Fruit fly (Drosophila melanogaster) whole organism, adult: ENCODE measurements around the gene mRpL46.

Experiments used
- CG14711 ChIP-seq: fragments of 200-800 bp; sonication (Bioruptor generic); optimal IDR thresholded peaks from 2 replicates; lab custom pipeline; 2018; ENCODE audit warnings: missing biosample characterization, mild to moderate bottlenecking, missing genetic modification characterization, moderate library complexity
- CG5204 ChIP-seq: fragments of 200-800 bp; sonication (Bioruptor generic); optimal IDR thresholded peaks from 2 replicates; lab custom pipeline; 2016; ENCODE audit warnings: missing biosample characterization, missing genetic modification characterization
- Clk ChIP-seq: fragments of 200-800 bp; sonication (Bioruptor generic); optimal IDR thresholded peaks from 2 replicates; lab custom pipeline; 2017; ENCODE audit warnings: missing biosample characterization, missing genetic modification characterization
- Crg-1 ChIP-seq: fragments of 200-800 bp; sonication (Bioruptor generic); optimal IDR thresholded peaks from 2 replicates; lab custom pipeline; 2016; ENCODE audit warnings: missing biosample characterization, missing genetic modification characterization
- ovo ChIP-seq: fragments of 200-800 bp; sonication (Bioruptor generic); optimal IDR thresholded peaks from 2 replicates; lab custom pipeline; 2016; ENCODE audit warnings: missing biosample characterization, missing genetic modification characterization
- pad ChIP-seq: fragments of 200-800 bp; sonication (Bioruptor generic); optimal IDR thresholded peaks from 3 replicates; lab custom pipeline; 2017; ENCODE audit warnings: missing biosample characterization, missing genetic modification characterization, mild to moderate bottlenecking, moderate library complexity, missing genetic modification reagents

dm6 chr3L:1741107-1741506, 36.1 kb upstream of the mRpL46 start:
- no peak for TF ChIP-seq pad (GFP tag; lab: Kevin White, UChicago)
- no peak for TF ChIP-seq ovo (GFP tag; lab: Kevin White, UChicago)
- no peak for TF ChIP-seq Clk (GFP tag; lab: Kevin White, UChicago)
- no peak for TF ChIP-seq Crg-1 (GFP tag; lab: Kevin White, UChicago)
- no peak for TF ChIP-seq CG14711
- TF ChIP-seq CG5204 (GFP tag; lab: Kevin White, UChicago), result peak; percentile 12
